Fruit fly (Drosophila melanogaster) whole organism, embryonic: ENCODE measurements around the gene CG46396.

Experiments used
- BtbVII ChIP-seq: fragments of 200-800 bp; sonication (Bioruptor generic); optimal IDR thresholded peaks from 3 replicates; lab custom pipeline; 2017; ENCODE audit warnings: missing biosample characterization, mild to moderate bottlenecking, missing genetic modification characterization
- CG12744 ChIP-seq: fragments of 200-800 bp; sonication (Bioruptor generic); optimal IDR thresholded peaks from 2 replicates; lab custom pipeline; 2016; ENCODE audit warnings: missing biosample characterization, missing genetic modification characterization
- CG16813 ChIP-seq: fragments of 200-800 bp; sonication (Bioruptor generic); IDR thresholded peaks from 3 replicates; pipeline ENCODE4 v1.3.6; 2022; ENCODE audit warnings: missing biosample characterization, missing genetic modification characterization; ENCODE audit not compliant: partially characterized antibody
- Taf1 ChIP-seq: fragments of 200-800 bp; sonication (Bioruptor generic); IDR thresholded peaks from 2 replicates; pipeline ENCODE4 v1.3.6; 2022; ENCODE audit warnings: missing biosample characterization, missing genetic modification characterization
- aop ChIP-seq: fragments of 200-800 bp; sonication (Bioruptor generic); IDR thresholded peaks from 2 replicates; pipeline ENCODE4 v1.3.6; 2022; ENCODE audit warnings: missing biosample characterization, missing genetic modification characterization
- dimm ChIP-seq: fragments of 200-800 bp; sonication (Bioruptor generic); IDR thresholded peaks from 2 replicates; pipeline ENCODE4 v1.3.6; 2022; ENCODE audit warnings: missing biosample characterization, missing genetic modification characterization

dm6 chr3R:6348943-6349342 is 45.1 kb downstream of the CG46396 start, which contains the start of gene Hr83:
- TF ChIP-seq BtbVII (GFP tag; lab: Kevin White, UChicago) (no peak), aop (GFP tag; lab: Robert Waterston, UW) (no peak), dimm (GFP tag; lab: Robert Waterston, UW) (no peak), CG12744 (GFP tag; lab: Kevin White, UChicago) (no peak), CG16813 (GFP tag; lab: Robert Waterston, UW) (no peak), Taf1 (GFP tag; lab: Robert Waterston, UW) (no peak)
